Fruit fly (Drosophila melanogaster) whole organism, embryonic: ENCODE data around the gene Adat1.

Source experiments
- BEAF-32 ChIP-seq: fragments of 200-800 bp; sonication (Bioruptor generic); optimal IDR thresholded peaks from 3 replicates; lab custom pipeline; 2017; ENCODE audit warnings: missing biosample characterization, missing genetic modification characterization, mild to moderate bottlenecking, moderate library complexity, missing genetic modification reagents
- C15 ChIP-seq: fragments of 200-800 bp; sonication (Bioruptor generic); IDR thresholded peaks from 3 replicates; pipeline ENCODE4 v1.3.6; 2022; ENCODE audit warnings: missing biosample characterization, missing genetic modification characterization
- CG10267 ChIP-seq: fragments of 200-800 bp; sonication (Bioruptor generic); optimal IDR thresholded peaks from 2 replicates; lab custom pipeline; 2018; ENCODE audit warnings: missing biosample characterization, mild to moderate bottlenecking, missing genetic modification characterization, moderate library complexity
- CG11723 ChIP-seq: fragments of 200-800 bp; sonication (Bioruptor generic); optimal IDR thresholded peaks from 2 replicates; lab custom pipeline; 2017; ENCODE audit warnings: missing biosample characterization, mild to moderate bottlenecking, missing genetic modification characterization
- CG14667 ChIP-seq: fragments of 200-800 bp; sonication (Bioruptor generic); IDR thresholded peaks from 2 replicates; pipeline ENCODE4 v1.3.6; 2022; ENCODE audit warnings: missing biosample characterization, missing genetic modification characterization
- CG15514 ChIP-seq: fragments of 200-800 bp; sonication (Bioruptor generic); optimal IDR thresholded peaks from 3 replicates; lab custom pipeline; 2017; ENCODE audit warnings: missing biosample characterization, missing genetic modification characterization, mild to moderate bottlenecking, moderate library complexity, missing genetic modification reagents
- CG18476 ChIP-seq: fragments of 200-800 bp; sonication (Bioruptor generic); optimal IDR thresholded peaks from 2 replicates; lab custom pipeline; 2016; ENCODE audit warnings: missing biosample characterization, mild to moderate bottlenecking, missing genetic modification characterization
- CG2129 ChIP-seq: fragments of 200-800 bp; sonication (Bioruptor generic); IDR thresholded peaks from 2 replicates; pipeline ENCODE4 v1.3.6; 2022; ENCODE audit warnings: missing biosample characterization, missing genetic modification characterization; ENCODE audit not compliant: partially characterized antibody
- CG34422 ChIP-seq: fragments of 200-800 bp; sonication (Bioruptor generic); IDR thresholded peaks from 3 replicates; pipeline ENCODE4 v1.3.6; 2022; ENCODE audit warnings: missing biosample characterization, missing genetic modification characterization
- CG42726 ChIP-seq: fragments of 200-800 bp; sonication (Bioruptor generic); IDR thresholded peaks from 2 replicates; pipeline ENCODE4 v1.3.6; 2022; ENCODE audit warnings: missing biosample characterization, missing genetic modification characterization; ENCODE audit not compliant: partially characterized antibody
- CG43689 ChIP-seq: fragments of 200-800 bp; sonication (Bioruptor generic); IDR thresholded peaks from 2 replicates; pipeline ENCODE4 v1.3.6; 2022; ENCODE audit warnings: missing biosample characterization, missing genetic modification characterization
- CG6813 ChIP-seq: fragments of 200-800 bp; sonication (Bioruptor generic); optimal IDR thresholded peaks from 2 replicates; lab custom pipeline; 2017; ENCODE audit warnings: missing biosample characterization, missing genetic modification characterization, mild to moderate bottlenecking, moderate library complexity, missing genetic modification reagents
- CG6854 ChIP-seq: fragments of 200-800 bp; sonication (Bioruptor generic); optimal IDR thresholded peaks from 3 replicates; lab custom pipeline; 2017; ENCODE audit warnings: missing biosample characterization, mild to moderate bottlenecking, missing genetic modification characterization
- CG7963 ChIP-seq: fragments of 200-800 bp; sonication (Bioruptor generic); IDR thresholded peaks from 3 replicates; pipeline ENCODE4 v1.3.6; 2022; ENCODE audit warnings: missing biosample characterization, missing genetic modification characterization; ENCODE audit not compliant: partially characterized antibody
- CG9727 ChIP-seq: fragments of 200-800 bp; sonication (Bioruptor generic); optimal IDR thresholded peaks from 3 replicates; lab custom pipeline; 2017; ENCODE audit warnings: missing biosample characterization, mild to moderate bottlenecking, missing genetic modification characterization
- CHES-1-like ChIP-seq: fragments of 200-800 bp; sonication (Bioruptor generic); optimal IDR thresholded peaks from 2 replicates; lab custom pipeline; 2016; ENCODE audit warnings: missing biosample characterization, missing genetic modification characterization
- Dip3 ChIP-seq: fragments of 200-800 bp; sonication (Bioruptor generic); optimal IDR thresholded peaks from 3 replicates; lab custom pipeline; 2016; ENCODE audit warnings: missing biosample characterization, missing genetic modification characterization
- Gsc ChIP-seq: fragments of 200-800 bp; sonication (Bioruptor generic); IDR thresholded peaks from 2 replicates; pipeline ENCODE4 v1.3.6; 2022; ENCODE audit warnings: missing biosample characterization, missing genetic modification characterization
- HLH4C ChIP-seq: fragments of 200-800 bp; sonication (Bioruptor generic); IDR thresholded peaks from 3 replicates; pipeline ENCODE4 v1.3.6; 2022; ENCODE audit warnings: missing biosample characterization, missing genetic modification characterization; ENCODE audit not compliant: partially characterized antibody
- HmgD ChIP-seq: fragments of 200-800 bp; sonication (Bioruptor generic); optimal IDR thresholded peaks from 3 replicates; lab custom pipeline; 2016; ENCODE audit warnings: missing biosample characterization, missing genetic modification characterization
- Lhr ChIP-seq: fragments of 200-800 bp; sonication (Bioruptor generic); optimal IDR thresholded peaks from 3 replicates; lab custom pipeline; 2017; ENCODE audit warnings: mild to moderate bottlenecking, missing biosample characterization, missing genetic modification reagents, missing genetic modification characterization
- Pdp1 ChIP-seq, 2 experiments: fragments of 200-800 bp; sonication (Bioruptor generic); optimal IDR thresholded peaks; 3 replicates each; lab custom pipeline; 2016; ENCODE audit warnings: missing biosample characterization in 2 of 2, missing genetic modification characterization in 2 of 2, mild to moderate bottlenecking in 1 of 2, moderate library complexity in 1 of 2
- Sin3A ChIP-seq: fragments of >200 bp; optimal IDR thresholded peaks from 2 replicates; lab custom pipeline; 2018
- Sry-β ChIP-seq: fragments of 200-800 bp; sonication (Bioruptor generic); optimal IDR thresholded peaks from 2 replicates; lab custom pipeline; 2018; ENCODE audit warnings: missing biosample characterization, mild to moderate bottlenecking, missing genetic modification characterization, moderate library complexity
- Stat92E ChIP-seq, 3 experiments: fragments of >200 bp in 2 of 3; fragments of 200-800 bp in 1 of 3; sonication (Bioruptor generic) in 1 of 3; optimal IDR thresholded peaks; 2 replicates each; lab custom pipeline; 2017 to 2019; ENCODE audit warnings: missing biosample characterization in 3 of 3, missing genetic modification characterization in 3 of 3, mild to moderate bottlenecking in 1 of 3, moderate library complexity in 1 of 3
- Xrp1 ChIP-seq: fragments of 200-800 bp; sonication (Bioruptor generic); IDR thresholded peaks from 2 replicates; pipeline ENCODE4 v1.3.6; 2022; ENCODE audit warnings: missing biosample characterization, missing genetic modification characterization
- ato ChIP-seq: fragments of 200-800 bp; sonication (Bioruptor generic); IDR thresholded peaks from 2 replicates; pipeline ENCODE4 v1.3.6; 2022; ENCODE audit warnings: missing biosample characterization, missing genetic modification characterization; ENCODE audit not compliant: partially characterized antibody
- bab2 ChIP-seq: fragments of 200-800 bp; sonication (Bioruptor generic); optimal IDR thresholded peaks from 2 replicates; lab custom pipeline; 2016; ENCODE audit warnings: missing biosample characterization, missing genetic modification characterization
- bbx ChIP-seq: fragments of 200-800 bp; sonication (Bioruptor generic); IDR thresholded peaks from 2 replicates; pipeline ENCODE4 v1.3.6; 2022; ENCODE audit warnings: missing biosample characterization, missing genetic modification characterization; ENCODE audit not compliant: partially characterized antibody
- chinmo ChIP-seq: fragments of 200-800 bp; sonication (Bioruptor generic); IDR thresholded peaks from 4 replicates; pipeline ENCODE4 v1.3.6; 2022; ENCODE audit warnings: missing biosample characterization, missing genetic modification characterization; ENCODE audit not compliant: partially characterized antibody
- cwo ChIP-seq: fragments of 200-800 bp; sonication (Bioruptor generic); optimal IDR thresholded peaks from 3 replicates; lab custom pipeline; 2017; ENCODE audit warnings: missing biosample characterization, missing genetic modification characterization, mild to moderate bottlenecking, moderate library complexity, missing genetic modification reagents
- dmrt11E ChIP-seq: fragments of 200-800 bp; sonication (Bioruptor generic); optimal IDR thresholded peaks from 3 replicates; lab custom pipeline; 2018; ENCODE audit warnings: missing biosample characterization, mild to moderate bottlenecking, missing genetic modification characterization, moderate library complexity
- dpn ChIP-seq, 2 experiments: fragments of 200-800 bp; sonication (Bioruptor generic); optimal IDR thresholded peaks; 3 replicates each; lab custom pipeline; 2016; ENCODE audit warnings: missing biosample characterization in 2 of 2, missing genetic modification characterization in 2 of 2
- fd96Cb ChIP-seq: fragments of 200-800 bp; sonication (Bioruptor generic); optimal IDR thresholded peaks from 2 replicates; lab custom pipeline; 2018; ENCODE audit warnings: missing biosample characterization, mild to moderate bottlenecking, missing genetic modification characterization, moderate library complexity
- gcm ChIP-seq: fragments of 200-800 bp; sonication (Bioruptor generic); optimal IDR thresholded peaks from 2 replicates; lab custom pipeline; 2019; ENCODE audit warnings: missing biosample characterization, mild to moderate bottlenecking, missing genetic modification characterization, moderate library complexity
- gfzf ChIP-seq: fragments of 200-800 bp; sonication (Bioruptor generic); optimal IDR thresholded peaks from 2 replicates; lab custom pipeline; 2016; ENCODE audit warnings: missing biosample characterization, mild to moderate bottlenecking, missing genetic modification characterization, moderate library complexity
- hth ChIP-seq: fragments of >200 bp; optimal IDR thresholded peaks from 2 replicates; lab custom pipeline; 2017; ENCODE audit warnings: inconsistent platforms
- inv ChIP-seq: fragments of 200-800 bp; sonication (Bioruptor generic); IDR thresholded peaks from 2 replicates; pipeline ENCODE4 v1.3.6; 2022; ENCODE audit warnings: missing biosample characterization, missing genetic modification characterization; ENCODE audit not compliant: partially characterized antibody
- knrl ChIP-seq: fragments of 200-800 bp; sonication (Bioruptor generic); IDR thresholded peaks from 3 replicates; pipeline ENCODE4 v1.3.6; 2022; ENCODE audit warnings: missing biosample characterization, missing genetic modification characterization; ENCODE audit not compliant: partially characterized antibody
- lola ChIP-seq, 3 experiments: fragments of >200 bp in 2 of 3; fragments of 200-800 bp in 1 of 3; sonication (Bioruptor generic) in 1 of 3; optimal IDR thresholded peaks; 2 replicates each; lab custom pipeline; 2017 to 2019; ENCODE audit warnings: missing biosample characterization in 3 of 3, missing genetic modification characterization in 3 of 3, mild to moderate bottlenecking in 1 of 3, moderate library complexity in 1 of 3
- lov ChIP-seq, 2 experiments: fragments of 200-800 bp in 1 of 2; fragments of >200 bp in 1 of 2; sonication (Bioruptor generic) in 1 of 2; IDR thresholded peaks in 1 of 2; optimal IDR thresholded peaks in 1 of 2; 2 replicates in 1 of 2; 3 replicates in 1 of 2; pipeline versions ENCODE4 v1.3.6 to Lab custom; 2017 to 2022; ENCODE audit warnings: missing biosample characterization in 1 of 2, missing genetic modification characterization in 1 of 2
- onecut ChIP-seq: fragments of 200-800 bp; sonication (Bioruptor generic); IDR thresholded peaks from 2 replicates; pipeline ENCODE4 v1.3.6; 2022; ENCODE audit warnings: missing biosample characterization, missing genetic modification characterization
- phol ChIP-seq: fragments of 200-800 bp; sonication (Bioruptor generic); optimal IDR thresholded peaks from 3 replicates; lab custom pipeline; 2018; ENCODE audit warnings: missing biosample characterization, mild to moderate bottlenecking, missing genetic modification characterization, moderate library complexity
- row ChIP-seq: fragments of 200-800 bp; sonication (Bioruptor generic); IDR thresholded peaks from 3 replicates; pipeline ENCODE4 v1.3.6; 2022; ENCODE audit warnings: missing biosample characterization, missing genetic modification characterization
- shn ChIP-seq: fragments of 200-800 bp; sonication (Bioruptor generic); optimal IDR thresholded peaks from 3 replicates; lab custom pipeline; 2016; ENCODE audit warnings: missing biosample characterization, missing genetic modification characterization
- tap ChIP-seq: fragments of 200-800 bp; optimal IDR thresholded peaks from 3 replicates; lab custom pipeline; 2019; ENCODE audit warnings: missing biosample characterization, mild to moderate bottlenecking, missing genetic modification characterization, moderate library complexity
- zen ChIP-seq: fragments of 200-800 bp; sonication (Bioruptor generic); optimal IDR thresholded peaks from 3 replicates; lab custom pipeline; 2018; ENCODE audit warnings: missing biosample characterization, mild to moderate bottlenecking, missing genetic modification characterization, moderate library complexity
- zfh2 ChIP-seq: fragments of 200-800 bp; sonication (Bioruptor generic); optimal IDR thresholded peaks from 2 replicates; lab custom pipeline; 2016; ENCODE audit warnings: missing biosample characterization, missing genetic modification characterization

Adat1 gene

dm6 chr2L:13829540-13829939, 18.3 kb upstream of the Adat1 start, which contains the start of the genes Arpc1 and Orc5 (continued):
- peak; percentile 69 for TF ChIP-seq CG7963 (GFP tag; lab: Robert Waterston, UW)
- no peak for TF ChIP-seq CG18476
- TF ChIP-seq inv (GFP tag; lab: Robert Waterston, UW), result peak; percentile 80; the same call in 1 of the 2 replicates
- TF ChIP-seq CG11723 (GFP tag; lab: Kevin White, UChicago), result no peak
- no peak for TF ChIP-seq CG14667
- TF ChIP-seq CG2129 (GFP tag; lab: Robert Waterston, UW), result peak; percentile 82
- peak; percentile 78 for TF ChIP-seq CG42726 (GFP tag; lab: Robert Waterston, UW)
- TF ChIP-seq row (GFP tag; lab: Robert Waterston, UW), result peak; percentile 36; the same call in 1 of the 3 replicates
- no peak for TF ChIP-seq zfh2 (GFP tag; lab: Kevin White, UChicago)
- TF ChIP-seq CG6813 (GFP tag; lab: Kevin White, UChicago), result no peak
- peak; percentile 29; the same call in 1 of the 3 replicates for TF ChIP-seq CG34422 (GFP tag; lab: Robert Waterston, UW)
- TF ChIP-seq zen (tag; lab: Kevin White, UChicago), result peak; percentile 40
- peak; percentile 69 for TF ChIP-seq Lhr (GFP tag; lab: Kevin White, UChicago)
- no peak for TF ChIP-seq gcm (GFP tag; lab: Kevin White, UChicago)
- TF ChIP-seq CG15514 (GFP tag; lab: Kevin White, UChicago), result peak; percentile 51
- TF ChIP-seq Stat92E (GFP tag; optimal IDR thresholded peaks at IDR 0.05; lab: Kevin White, UChicago), result no peak
- no peak for TF ChIP-seq bab2
- TF ChIP-seq Pdp1 (GFP tag; optimal IDR thresholded peaks at IDR 0.05; lab: Kevin White, UChicago), result peak in 1 of 2 experiments; percentile 84
- 0 out of 4 replicates have a peak, but pooled peaks have one; percentile 65 for TF ChIP-seq chinmo (GFP tag; lab: Robert Waterston, UW)
- TF ChIP-seq shn, result no peak
- TF ChIP-seq CG9727, result no peak
- TF ChIP-seq CG43689 (GFP tag; lab: Robert Waterston, UW), result no peak
- no peak for TF ChIP-seq fd96Cb
- TF ChIP-seq HLH4C (GFP tag; lab: Robert Waterston, UW), result peak; percentile 77
- no peak for TF ChIP-seq Gsc (GFP tag; lab: Robert Waterston, UW)
- peak; percentile 54 for TF ChIP-seq CHES-1-like
- TF ChIP-seq CG6854, result no peak
- no peak for TF ChIP-seq tap (tag; lab: Kevin White, UChicago)
- TF ChIP-seq C15 (GFP tag; lab: Robert Waterston, UW), result no peak
- no peak for TF ChIP-seq Xrp1 (GFP tag; lab: Robert Waterston, UW)
- no peak for TF ChIP-seq cwo
- no peak for TF ChIP-seq lola (GFP tag; optimal IDR thresholded peaks at IDR 0.05; lab: Kevin White, UChicago)
- TF ChIP-seq lov (optimal IDR thresholded peaks at IDR 0.05; lab: Kevin White, UChicago), result no peak
- no peak for TF ChIP-seq lov (GFP tag; IDR thresholded peaks at IDR 0.05; lab: Robert Waterston, UW)
- no peak for TF ChIP-seq Sry-β (GFP tag; lab: Kevin White, UChicago)
- TF ChIP-seq phol (tag; lab: Kevin White, UChicago), result peak; percentile 56
- peak; percentile 48 for TF ChIP-seq onecut
- TF ChIP-seq Sin3A (lab: Kevin White, UChicago), result peak; percentile 58
- TF ChIP-seq dpn (GFP tag; optimal IDR thresholded peaks at IDR 0.05; lab: Kevin White, UChicago), result peak in 1 of 2 experiments; percentile 27
- TF ChIP-seq Dip3 (GFP tag; lab: Kevin White, UChicago), result no peak
- TF ChIP-seq dmrt11E, result no peak
- peak; percentile 93 for TF ChIP-seq gfzf (GFP tag; lab: Kevin White, UChicago)
- TF ChIP-seq hth (lab: Kevin White, UChicago), result no peak
- TF ChIP-seq CG10267 (tag; lab: Kevin White, UChicago), result peak; percentile 62
- TF ChIP-seq knrl (GFP tag; lab: Robert Waterston, UW), result peak; percentile 88
- TF ChIP-seq BEAF-32 (GFP tag; lab: Kevin White, UChicago), result peak; percentile 96
- peak; percentile 91 for TF ChIP-seq bbx
- TF ChIP-seq HmgD (GFP tag; lab: Kevin White, UChicago), result peak; percentile 46
- peak; percentile 81 for TF ChIP-seq ato (GFP tag; lab: Robert Waterston, UW)
